Worm (Caenorhabditis elegans): ENCODE data around the gene str-198.

DNA sequence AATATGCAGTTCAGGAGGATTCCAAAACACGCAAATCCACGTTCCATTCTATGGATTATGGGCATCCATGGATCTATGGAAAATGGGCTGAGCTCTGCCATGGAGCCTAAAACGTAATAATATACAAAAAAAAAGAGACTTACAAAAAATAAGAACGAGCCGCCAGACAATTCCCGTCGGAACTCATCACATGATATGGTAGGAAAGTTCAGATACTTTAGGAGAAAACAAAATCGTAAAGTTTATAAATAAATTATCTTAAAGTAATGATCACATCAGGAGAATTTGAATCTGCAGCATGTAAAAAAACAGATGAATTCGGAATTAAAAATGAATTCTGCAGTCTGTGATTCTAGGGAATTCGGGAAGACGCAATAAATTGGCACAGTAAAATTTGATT, 32.0 kb upstream of the str-198 start, which contains the start of gene str-232:
- TF ChIP-seq elt-3 (tag; optimal IDR thresholded peaks at IDR 0.05) = no peak
- no peak for TF ChIP-seq ces-1 (GFP tag; optimal IDR thresholded peaks at IDR 0.05)
- TF ChIP-seq lin-13 (tag; optimal IDR thresholded peaks at IDR 0.05) = no peak
- TF ChIP-seq snpc-4 (tag; optimal IDR thresholded peaks at IDR 0.05) = no peak
- TF ChIP-seq unc-62 (GFP tag; optimal IDR thresholded peaks at IDR 0.05) = no peak
- no peak for TF ChIP-seq nhr-76 (tag; optimal IDR thresholded peaks at IDR 0.05)
- no peak for TF ChIP-seq ceh-39 (tag; optimal IDR thresholded peaks at IDR 0.05)
- TF ChIP-seq lsy-2 (tag; optimal IDR thresholded peaks at IDR 0.05) = no peak
- TF ChIP-seq ceh-83 (GFP tag; optimal IDR thresholded peaks at IDR 0.05) = no peak
- TF ChIP-seq nhr-28 (tag; optimal IDR thresholded peaks at IDR 0.05) = no peak

All from whole organism, mixed stage, embryonic.